Fruit fly (Drosophila melanogaster) whole organism, embryonic: ENCODE measurements around the gene tinc.

Source experiments
- CG10543 ChIP-seq: fragments of 200-800 bp; sonication (Bioruptor generic); optimal IDR thresholded peaks from 3 replicates; lab custom pipeline; 2017; ENCODE audit warnings: missing biosample characterization, mild to moderate bottlenecking, missing genetic modification characterization, moderate library complexity
- CG11247 ChIP-seq: fragments of 200-800 bp; sonication (Bioruptor generic); IDR thresholded peaks from 2 replicates; pipeline ENCODE4 v1.3.6; 2022; ENCODE audit warnings: missing biosample characterization, missing genetic modification characterization
- CG11456 ChIP-seq: fragments of 200-800 bp; sonication (Bioruptor generic); IDR thresholded peaks from 3 replicates; pipeline ENCODE4 v1.3.6; 2022; ENCODE audit warnings: missing biosample characterization, missing genetic modification characterization
- CG13894 ChIP-seq: fragments of 200-800 bp; sonication (Bioruptor generic); optimal IDR thresholded peaks from 3 replicates; lab custom pipeline; 2018; ENCODE audit warnings: missing biosample characterization, mild to moderate bottlenecking, missing genetic modification characterization, moderate library complexity
- CG15011 ChIP-seq: fragments of 200-800 bp; sonication (Bioruptor generic); optimal IDR thresholded peaks from 3 replicates; lab custom pipeline; 2018; ENCODE audit warnings: missing biosample characterization, mild to moderate bottlenecking, missing genetic modification characterization
- CG15514 ChIP-seq: fragments of 200-800 bp; sonication (Bioruptor generic); optimal IDR thresholded peaks from 3 replicates; lab custom pipeline; 2017; ENCODE audit warnings: missing biosample characterization, missing genetic modification characterization, mild to moderate bottlenecking, moderate library complexity, missing genetic modification reagents
- CG17186 ChIP-seq: fragments of 200-800 bp; sonication (Bioruptor generic); optimal IDR thresholded peaks from 3 replicates; lab custom pipeline; 2017; ENCODE audit warnings: missing biosample characterization, missing genetic modification reagents, missing genetic modification characterization
- CG17912 ChIP-seq: fragments of 200-800 bp; sonication (Bioruptor generic); optimal IDR thresholded peaks from 2 replicates; lab custom pipeline; 2018; ENCODE audit warnings: missing biosample characterization, mild to moderate bottlenecking, missing genetic modification characterization
- CG18262 ChIP-seq: fragments of 200-800 bp; optimal IDR thresholded peaks from 3 replicates; lab custom pipeline; 2019; ENCODE audit warnings: missing biosample characterization, mild to moderate bottlenecking, missing genetic modification characterization, moderate library complexity
- CG18599 ChIP-seq: fragments of 200-800 bp; sonication (Bioruptor generic); optimal IDR thresholded peaks from 3 replicates; lab custom pipeline; 2017; ENCODE audit warnings: missing biosample characterization, missing genetic modification characterization, mild to moderate bottlenecking, moderate library complexity, missing genetic modification reagents
- CG31224 ChIP-seq: fragments of 200-800 bp; sonication (Bioruptor generic); IDR thresholded peaks from 2 replicates; pipeline ENCODE4 v1.3.6; 2022; ENCODE audit warnings: missing biosample characterization, missing genetic modification characterization
- CG3407 ChIP-seq: fragments of 200-800 bp; sonication (Bioruptor generic); optimal IDR thresholded peaks from 2 replicates; lab custom pipeline; 2018; ENCODE audit warnings: missing biosample characterization, mild to moderate bottlenecking, missing genetic modification characterization
- CG3995 ChIP-seq: fragments of 200-800 bp; sonication (Bioruptor generic); optimal IDR thresholded peaks from 3 replicates; lab custom pipeline; 2016; ENCODE audit warnings: missing biosample characterization, missing genetic modification characterization
- CG42726 ChIP-seq: fragments of 200-800 bp; sonication (Bioruptor generic); IDR thresholded peaks from 2 replicates; pipeline ENCODE4 v1.3.6; 2022; ENCODE audit warnings: missing biosample characterization, missing genetic modification characterization; ENCODE audit not compliant: partially characterized antibody
- CG4360 ChIP-seq: fragments of 200-800 bp; sonication (Bioruptor generic); IDR thresholded peaks from 2 replicates; pipeline ENCODE4 v1.3.6; 2022; ENCODE audit warnings: missing biosample characterization, missing genetic modification characterization
- CG6272 ChIP-seq: fragments of 200-800 bp; sonication (Bioruptor generic); IDR thresholded peaks from 2 replicates; pipeline ENCODE4 v1.3.6; 2022; ENCODE audit warnings: missing biosample characterization, missing genetic modification characterization
- CG8388 ChIP-seq: fragments of 200-800 bp; sonication (Bioruptor generic); optimal IDR thresholded peaks from 2 replicates; lab custom pipeline; 2019; ENCODE audit warnings: missing biosample characterization, mild to moderate bottlenecking, missing genetic modification characterization, moderate library complexity
- CG8478 ChIP-seq: fragments of >200 bp; optimal IDR thresholded peaks from 2 replicates; lab custom pipeline; 2018
- CG8765 ChIP-seq: fragments of 200-800 bp; sonication (Bioruptor generic); IDR thresholded peaks from 2 replicates; pipeline ENCODE4 v1.3.6; 2022; ENCODE audit warnings: missing biosample characterization, missing genetic modification characterization
- CG8924 ChIP-seq: fragments of 200-800 bp; optimal IDR thresholded peaks from 3 replicates; lab custom pipeline; 2019; ENCODE audit warnings: missing biosample characterization, mild to moderate bottlenecking, missing genetic modification characterization, moderate library complexity
- CG9797 ChIP-seq: fragments of 200-800 bp; sonication (Bioruptor generic); optimal IDR thresholded peaks from 3 replicates; lab custom pipeline; 2018; ENCODE audit warnings: missing biosample characterization, mild to moderate bottlenecking, missing genetic modification characterization
- Dbx ChIP-seq: fragments of 200-800 bp; sonication (Bioruptor generic); IDR thresholded peaks from 3 replicates; pipeline ENCODE4 v1.3.6; 2022; ENCODE audit warnings: missing biosample characterization, missing genetic modification characterization
- E2f1 ChIP-seq: fragments of 200-800 bp; sonication (Bioruptor generic); IDR thresholded peaks from 2 replicates; pipeline ENCODE4 v1.3.6; 2022; ENCODE audit warnings: missing biosample characterization, missing genetic modification characterization
- HLH3B ChIP-seq: fragments of 200-800 bp; sonication (Bioruptor generic); IDR thresholded peaks from 2 replicates; pipeline ENCODE4 v1.3.6; 2022; ENCODE audit warnings: missing biosample characterization, missing genetic modification characterization
- Hey ChIP-seq: fragments of 200-800 bp; sonication (Bioruptor generic); optimal IDR thresholded peaks from 3 replicates; lab custom pipeline; 2018; ENCODE audit warnings: missing biosample characterization, mild to moderate bottlenecking, missing genetic modification characterization
- Hmr ChIP-seq: fragments of 200-800 bp; sonication (Bioruptor generic); optimal IDR thresholded peaks from 3 replicates; lab custom pipeline; 2017; ENCODE audit warnings: mild to moderate bottlenecking, missing biosample characterization, missing genetic modification reagents, missing genetic modification characterization
- Hr78 ChIP-seq, 2 experiments: fragments of 200-800 bp in 1 of 2; fragments of >200 bp in 1 of 2; sonication (Bioruptor generic) in 1 of 2; optimal IDR thresholded peaks; 2 replicates each; lab custom pipeline; 2017 to 2019; ENCODE audit warnings: missing biosample characterization in 2 of 2, missing genetic modification characterization in 2 of 2, mild to moderate bottlenecking in 1 of 2, moderate library complexity in 1 of 2
- Mes4 ChIP-seq: fragments of 200-800 bp; sonication (Bioruptor generic); optimal IDR thresholded peaks from 2 replicates; lab custom pipeline; 2016; ENCODE audit warnings: missing biosample characterization, missing genetic modification characterization
- PHDP ChIP-seq: fragments of 200-800 bp; sonication (Bioruptor generic); optimal IDR thresholded peaks from 3 replicates; lab custom pipeline; 2018; ENCODE audit warnings: missing biosample characterization, mild to moderate bottlenecking, missing genetic modification characterization, moderate library complexity
- Ptx1 ChIP-seq: fragments of 200-800 bp; sonication (Bioruptor generic); IDR thresholded peaks from 2 replicates; pipeline ENCODE4 v1.3.6; 2022; ENCODE audit warnings: missing biosample characterization, missing genetic modification characterization
- az2 ChIP-seq: fragments of 200-800 bp; sonication (Bioruptor generic); optimal IDR thresholded peaks from 3 replicates; lab custom pipeline; 2016; ENCODE audit warnings: missing biosample characterization, missing genetic modification characterization
- bsh ChIP-seq, 2 experiments: fragments of 200-800 bp; sonication (Bioruptor generic); optimal IDR thresholded peaks; 2 replicates each; lab custom pipeline; 2017 to 2018; ENCODE audit warnings: mild to moderate bottlenecking in 2 of 2, missing biosample characterization in 2 of 2, missing genetic modification characterization in 2 of 2, moderate library complexity in 1 of 2
- chif ChIP-seq, 2 experiments: fragments of 200-800 bp; sonication (Bioruptor generic); optimal IDR thresholded peaks; 3 replicates each; lab custom pipeline; 2016; ENCODE audit warnings: missing biosample characterization in 2 of 2, missing genetic modification characterization in 2 of 2
- dm ChIP-seq: fragments of 200-800 bp; sonication (Bioruptor generic); optimal IDR thresholded peaks from 3 replicates; lab custom pipeline; 2016; ENCODE audit warnings: missing biosample characterization, missing genetic modification characterization
- exex ChIP-seq: fragments of 200-800 bp; sonication (Bioruptor generic); optimal IDR thresholded peaks from 4 replicates; lab custom pipeline; 2018; ENCODE audit warnings: missing biosample characterization, mild to moderate bottlenecking, missing genetic modification characterization, moderate library complexity
- jing ChIP-seq: fragments of 200-800 bp; sonication (Bioruptor generic); optimal IDR thresholded peaks from 2 replicates; lab custom pipeline; 2018; ENCODE audit warnings: missing biosample characterization, mild to moderate bottlenecking, missing genetic modification characterization
- jumu ChIP-seq: fragments of 200-800 bp; sonication (Bioruptor generic); optimal IDR thresholded peaks from 3 replicates; lab custom pipeline; 2016; ENCODE audit warnings: missing biosample characterization, missing genetic modification characterization
- kay ChIP-seq: fragments of 200-800 bp; sonication (Bioruptor generic); optimal IDR thresholded peaks from 2 replicates; lab custom pipeline; 2016; ENCODE audit warnings: missing biosample characterization, missing genetic modification characterization
- knrl ChIP-seq: fragments of 200-800 bp; sonication (Bioruptor generic); IDR thresholded peaks from 3 replicates; pipeline ENCODE4 v1.3.6; 2022; ENCODE audit warnings: missing biosample characterization, missing genetic modification characterization; ENCODE audit not compliant: partially characterized antibody
- nom ChIP-seq: fragments of 200-800 bp; sonication (Bioruptor generic); optimal IDR thresholded peaks from 2 replicates; lab custom pipeline; 2017; ENCODE audit warnings: missing biosample characterization, missing genetic modification characterization, mild to moderate bottlenecking, moderate library complexity, missing genetic modification reagents
- pan ChIP-seq, 4 experiments: fragments of >200 bp in 3 of 4; fragments of 200-800 bp in 1 of 4; sonication (Bioruptor generic) in 1 of 4; optimal IDR thresholded peaks in 3 of 4; IDR thresholded peaks in 1 of 4; 2 replicates each; pipeline versions ENCODE4 v1.3.6 to Lab custom; 2017 to 2022; ENCODE audit warnings: missing biosample characterization in 2 of 4, missing genetic modification characterization in 2 of 4, mixed read lengths in 1 of 4
- repo ChIP-seq: fragments of 200-800 bp; sonication (Bioruptor generic); optimal IDR thresholded peaks from 2 replicates; lab custom pipeline; 2016; ENCODE audit warnings: missing biosample characterization, missing genetic modification characterization
- so ChIP-seq: fragments of 200-800 bp; sonication (Bioruptor generic); IDR thresholded peaks from 3 replicates; pipeline ENCODE4 v1.3.6; 2022; ENCODE audit warnings: missing biosample characterization, missing genetic modification characterization
- sqz ChIP-seq: fragments of 200-800 bp; sonication (Bioruptor generic); optimal IDR thresholded peaks from 3 replicates; lab custom pipeline; 2018; ENCODE audit warnings: missing biosample characterization, mild to moderate bottlenecking, missing genetic modification characterization
- tgo ChIP-seq: fragments of 200-800 bp; sonication (Bioruptor generic); IDR thresholded peaks from 3 replicates; pipeline ENCODE4 v1.3.6; 2022; ENCODE audit warnings: missing biosample characterization, missing genetic modification characterization
- tio ChIP-seq: fragments of 200-800 bp; sonication (Bioruptor generic); optimal IDR thresholded peaks from 2 replicates; lab custom pipeline; 2017; ENCODE audit warnings: missing biosample characterization, missing genetic modification characterization, inconsistent platforms
- tll ChIP-seq, 2 experiments: fragments of 200-800 bp in 1 of 2; fragments of >200 bp in 1 of 2; sonication (Bioruptor generic) in 1 of 2; optimal IDR thresholded peaks; 2 replicates each; lab custom pipeline; 2017 to 2019; ENCODE audit warnings: missing biosample characterization in 2 of 2, missing genetic modification characterization in 2 of 2, mild to moderate bottlenecking in 1 of 2, moderate library complexity in 1 of 2

The tinc gene

DNA sequence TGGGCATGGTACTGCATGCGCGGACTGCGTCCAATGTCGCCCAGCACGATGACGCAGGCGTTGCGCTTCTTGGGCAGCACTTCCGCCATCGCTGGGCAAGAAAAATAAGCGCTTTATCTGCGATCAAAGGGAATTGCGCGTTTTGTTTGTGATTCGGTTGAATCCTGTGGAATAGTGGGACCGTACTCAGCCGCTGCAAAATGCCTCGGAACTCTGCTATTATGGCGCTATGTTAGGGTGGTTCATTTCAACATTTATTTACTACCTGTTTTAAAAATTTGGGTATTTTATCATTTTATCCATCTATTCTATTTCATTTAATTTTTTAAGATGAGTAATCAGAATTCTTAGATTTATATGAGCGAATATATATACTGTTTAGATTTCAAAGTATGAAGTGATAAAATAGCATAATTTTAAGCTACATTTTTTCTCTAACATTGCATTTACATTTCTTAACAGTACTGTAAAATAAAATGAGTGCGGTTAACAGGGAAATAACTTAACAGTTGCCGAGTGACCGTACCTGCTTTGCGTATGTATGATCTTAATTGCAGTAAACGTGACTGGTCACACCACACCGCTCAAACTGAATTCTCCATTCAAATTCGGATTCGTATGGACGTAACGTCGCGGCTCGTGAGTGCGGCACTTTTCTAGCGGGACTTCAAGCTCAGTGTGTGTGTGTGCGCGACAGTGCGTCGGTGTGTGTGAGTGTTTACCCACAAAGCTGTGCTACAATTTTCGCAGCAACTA, at the start of gene tinc, which contains the start of gene Alg1 (continued):
- TF ChIP-seq nom (peak; percentile 7), sqz (peak; percentile 13), exex (tag; lab: Kevin White, UChicago) (peak; percentile 46), Hey (no peak), HLH3B (peak; percentile 31; the same call in 1 of the 2 replicates), CG17186 (GFP tag; lab: Kevin White, UChicago) (peak; percentile 26), CG3995 (GFP tag; lab: Kevin White, UChicago) (peak; percentile 12), Mes4 (no peak), CG6272 (GFP tag; lab: Robert Waterston, UW) (no peak), repo (no peak), tio (GFP tag; lab: Kevin White, UChicago) (no peak), CG17912 (GFP tag; lab: Kevin White, UChicago) (no peak), CG10543 (GFP tag; lab: Kevin White, UChicago) (peak; percentile 73), CG15011 (GFP tag; lab: Kevin White, UChicago) (no peak), CG8388 (GFP tag; lab: Kevin White, UChicago) (peak; percentile 59), CG4360 (GFP tag; lab: Robert Waterston, UW) (0 out of 2 replicates have a peak, but pooled peaks have one; percentile 23), az2 (peak; percentile 55), bsh (GFP tag; optimal IDR thresholded peaks at IDR 0.05; lab: Kevin White, UChicago) (peak in 1 of 2 experiments; percentile 68), pan (optimal IDR thresholded peaks at IDR 0.05; lab: Kevin White, UChicago) (no peak), pan (GFP tag; optimal IDR thresholded peaks at IDR 0.05 in 1 of 2, IDR thresholded peaks at IDR 0.05 in 1 of 2) (peak in 1 of 2 experiments; percentile 63), CG42726 (GFP tag; lab: Robert Waterston, UW) (peak; percentile 72), Dbx (GFP tag; lab: Robert Waterston, UW) (peak; percentile 19; the same call in 1 of the 3 replicates), dm (GFP tag; lab: Kevin White, UChicago) (peak; percentile 25), tgo (GFP tag; lab: Robert Waterston, UW) (peak; percentile 56; the same call in 2 of the 3 replicates), CG8478 (lab: Kevin White, UChicago) (no peak), CG3407 (GFP tag; lab: Kevin White, UChicago) (no peak), CG31224 (peak; percentile 28; the same call in 1 of the 2 replicates), jumu (no peak), CG11456 (GFP tag; lab: Robert Waterston, UW) (0 out of 3 replicates have a peak, but pooled peaks have one; percentile 24), CG8924 (tag; lab: Kevin White, UChicago) (peak; percentile 74), Hr78 (GFP tag; optimal IDR thresholded peaks at IDR 0.05; lab: Kevin White, UChicago) (no peak), knrl (GFP tag; lab: Robert Waterston, UW) (no peak), Hmr (peak; percentile 76), kay (peak; percentile 21), CG8765 (GFP tag; lab: Robert Waterston, UW) (no peak), tll (GFP tag; optimal IDR thresholded peaks at IDR 0.05; lab: Kevin White, UChicago) (no peak), CG11247 (GFP tag; lab: Robert Waterston, UW) (0 out of 2 replicates have a peak, but pooled peaks have one; percentile 4), CG18599 (peak; percentile 76), CG13894 (tag; lab: Kevin White, UChicago) (peak; percentile 81), CG18262 (tag; lab: Kevin White, UChicago) (peak; percentile 74), PHDP (tag; lab: Kevin White, UChicago) (peak; percentile 86), CG15514 (GFP tag; lab: Kevin White, UChicago) (peak; percentile 60), E2f1 (GFP tag; lab: Robert Waterston, UW) (peak; percentile 53), chif (GFP tag; optimal IDR thresholded peaks at IDR 0.05; lab: Kevin White, UChicago) (peak in 1 of 2 experiments; percentile 62), jing (GFP tag; lab: Kevin White, UChicago) (no peak), so (GFP tag; lab: Robert Waterston, UW) (no peak), CG9797 (GFP tag; lab: Kevin White, UChicago) (peak; percentile 90), Ptx1 (GFP tag; lab: Robert Waterston, UW) (peak; percentile 58; the same call in 1 of the 2 replicates)
